Fruit fly (Drosophila melanogaster): ENCODE data around the gene CG6813.

The CG6813 gene

DNA sequence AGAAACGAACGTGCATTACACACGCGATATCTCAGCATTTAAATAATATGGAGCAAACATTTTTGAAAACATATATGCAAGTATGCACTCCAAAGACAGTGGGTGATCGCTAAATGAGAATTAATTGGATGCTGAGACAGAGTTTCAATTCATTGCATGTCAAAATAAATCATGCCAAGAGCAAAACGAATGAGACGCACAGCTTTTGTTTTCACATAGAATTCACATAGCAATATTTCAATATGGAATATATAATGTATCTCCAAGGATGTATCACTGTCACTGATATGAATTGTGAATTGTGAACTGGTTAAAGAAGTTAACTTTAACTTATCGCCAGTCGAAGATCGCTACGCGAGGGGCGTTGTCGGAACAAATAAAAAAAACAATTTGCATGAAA lies 11.9 kb downstream of the CG6813 start (continued):
- TF ChIP-seq Eip93F (GFP tag; optimal IDR thresholded peaks at IDR 0.05) = no peak
- TF ChIP-seq achi (GFP tag; optimal IDR thresholded peaks at IDR 0.05) = peak; percentile 35
- TF ChIP-seq CG11762 (GFP tag; optimal IDR thresholded peaks at IDR 0.05; ENCODE audit: insufficient read depth) = no peak
- no peak; the same call in 1 of the 2 replicates for TF ChIP-seq CG11294 (GFP tag; IDR thresholded peaks at IDR 0.05)
- peak; percentile 17; the same call in 1 of the 2 replicates for TF ChIP-seq Gug (GFP tag; IDR thresholded peaks at IDR 0.05)
- TF ChIP-seq CG34406 (GFP tag; optimal IDR thresholded peaks at IDR 0.05) = peak; percentile 58
- TF ChIP-seq CG7368 (GFP tag; optimal IDR thresholded peaks at IDR 0.05) = peak; percentile 42
- TF ChIP-seq CG11902 (GFP tag; optimal IDR thresholded peaks at IDR 0.05) = peak; percentile 20
- peak; percentile 37 for TF ChIP-seq pdm3 (GFP tag; optimal IDR thresholded peaks at IDR 0.05)
- no peak for TF ChIP-seq fd59A (GFP tag; optimal IDR thresholded peaks at IDR 0.05)
- peak; percentile 23 for TF ChIP-seq acj6 (GFP tag; optimal IDR thresholded peaks at IDR 0.05)
- TF ChIP-seq CG8319 (GFP tag; optimal IDR thresholded peaks at IDR 0.05) = peak; percentile 40
- TF ChIP-seq dac (GFP tag; optimal IDR thresholded peaks at IDR 0.05) = no peak

DNA sequence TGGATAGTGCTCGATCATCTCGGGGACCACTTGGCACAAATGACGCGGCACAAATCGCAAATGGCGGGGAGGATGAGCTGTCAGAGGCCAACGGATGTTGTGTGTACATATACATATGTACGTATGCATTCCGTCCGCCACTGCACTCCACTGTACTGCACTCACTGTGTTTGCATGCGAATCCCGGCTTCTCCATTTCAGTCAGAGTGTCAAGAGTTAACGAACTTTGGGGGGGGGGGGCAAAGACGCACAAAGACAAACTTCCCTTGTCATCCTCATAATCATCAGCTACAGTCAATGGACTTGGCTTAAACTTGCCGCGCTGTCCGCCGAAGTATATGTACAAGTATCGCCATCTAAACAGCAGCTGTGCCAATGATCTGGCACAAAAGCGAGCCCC lies 12.3 kb downstream of the CG6813 start:
- TF ChIP-seq CG11294 (GFP tag; IDR thresholded peaks at IDR 0.05) (no peak), CG9139 (GFP tag; optimal IDR thresholded peaks at IDR 0.05) (peak; percentile 2), CG8632 (GFP tag; optimal IDR thresholded peaks at IDR 0.05) (no peak), topi (GFP tag; optimal IDR thresholded peaks at IDR 0.05) (no peak)

DNA sequence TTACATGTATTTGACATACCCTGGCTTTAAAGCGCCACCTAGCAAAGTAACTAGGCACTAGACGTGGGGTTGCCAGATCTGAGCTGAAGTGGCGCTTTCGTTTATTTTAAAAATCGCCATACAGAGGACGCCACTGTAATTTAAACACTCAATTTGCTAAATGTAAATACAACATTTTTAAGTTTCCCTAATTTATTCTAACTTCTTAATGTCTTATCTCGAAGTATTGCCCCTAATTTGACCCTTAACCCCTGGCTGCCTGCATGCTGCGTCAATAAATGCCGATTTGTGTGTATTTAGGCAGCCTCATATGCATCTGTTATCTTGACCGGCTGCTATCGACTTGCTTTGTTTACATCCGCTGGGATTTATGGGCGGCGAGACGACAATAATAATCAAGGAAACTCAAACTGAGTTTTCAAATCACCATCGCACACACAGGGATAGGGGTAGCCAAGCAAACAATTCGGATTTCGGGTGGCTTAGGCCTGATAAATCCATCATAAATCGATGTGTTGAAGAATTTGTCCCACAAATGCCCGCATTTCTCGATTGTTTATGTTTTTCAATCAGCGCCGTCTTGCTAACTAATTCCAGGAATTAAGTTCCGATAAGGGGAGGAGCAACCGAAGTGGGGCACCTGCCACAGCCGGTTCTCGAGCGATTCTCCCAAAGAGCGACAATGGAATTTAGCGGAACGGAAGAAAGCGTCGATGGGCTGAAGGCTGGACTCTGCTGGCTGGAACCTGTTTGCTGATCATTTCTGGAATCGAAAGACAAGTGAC lies 13.0 kb downstream of the CG6813 start:
- peak; percentile 49 for TF ChIP-seq pdm3 (GFP tag; optimal IDR thresholded peaks at IDR 0.05)
- TF ChIP-seq Smox (GFP tag; optimal IDR thresholded peaks at IDR 0.05) = no peak
- peak; percentile 31 for TF ChIP-seq CG6854 (GFP tag; optimal IDR thresholded peaks at IDR 0.05)
- TF ChIP-seq cyc (GFP tag; optimal IDR thresholded peaks at IDR 0.05) = peak; percentile 63
- peak; percentile 52 for TF ChIP-seq lz (GFP tag; optimal IDR thresholded peaks at IDR 0.05)
- no peak for TF ChIP-seq Lpt (GFP tag; optimal IDR thresholded peaks at IDR 0.05)
- TF ChIP-seq CG6808 (GFP tag; optimal IDR thresholded peaks at IDR 0.05) = no peak
- no peak for TF ChIP-seq salr (GFP tag; optimal IDR thresholded peaks at IDR 0.05)
- peak; percentile 7 for TF ChIP-seq Ets21C (GFP tag; optimal IDR thresholded peaks at IDR 0.05)
- TF ChIP-seq Eip93F (GFP tag; optimal IDR thresholded peaks at IDR 0.05) = no peak
- TF ChIP-seq fd59A (GFP tag; optimal IDR thresholded peaks at IDR 0.05) = no peak
- TF ChIP-seq Sox14 (GFP tag; optimal IDR thresholded peaks at IDR 0.05) = peak; percentile 45
- no peak for TF ChIP-seq dac (GFP tag; optimal IDR thresholded peaks at IDR 0.05)
- TF ChIP-seq CG8632 (GFP tag; optimal IDR thresholded peaks at IDR 0.05) = no peak
- peak; percentile 69 for TF ChIP-seq Hr39 (GFP tag; optimal IDR thresholded peaks at IDR 0.05)
- no peak for TF ChIP-seq CG11294 (GFP tag; IDR thresholded peaks at IDR 0.05)
- no peak for TF ChIP-seq CG6276 (GFP tag; optimal IDR thresholded peaks at IDR 0.05)
- TF ChIP-seq CG3032 (tag; optimal IDR thresholded peaks at IDR 0.05) = peak; percentile 5
- TF ChIP-seq achi (GFP tag; optimal IDR thresholded peaks at IDR 0.05) = no peak
- peak; percentile 22 for TF ChIP-seq OdsH (GFP tag; optimal IDR thresholded peaks at IDR 0.05)
- no peak for TF ChIP-seq CG7368 (GFP tag; optimal IDR thresholded peaks at IDR 0.05)
- TF ChIP-seq fd85E (GFP tag; optimal IDR thresholded peaks at IDR 0.05) = no peak
- TF ChIP-seq CG6163 (GFP tag; IDR thresholded peaks at IDR 0.05) = no peak
- TF ChIP-seq vri (GFP tag; optimal IDR thresholded peaks at IDR 0.05) = no peak
- peak; percentile 43 for TF ChIP-seq topi (GFP tag; optimal IDR thresholded peaks at IDR 0.05)
- no peak for TF ChIP-seq CG16779 (tag; optimal IDR thresholded peaks at IDR 0.05)
- TF ChIP-seq Sox15 (GFP tag; optimal IDR thresholded peaks at IDR 0.05) = no peak
- no peak for TF ChIP-seq Gug (GFP tag; IDR thresholded peaks at IDR 0.05)
- no peak for TF ChIP-seq spab (GFP tag; optimal IDR thresholded peaks at IDR 0.05)
- TF ChIP-seq Hr38 (GFP tag; optimal IDR thresholded peaks at IDR 0.05) = no peak
- TF ChIP-seq Eip78C (GFP tag) = peak; percentile 69
- no peak for TF ChIP-seq Hr4 (GFP tag; optimal IDR thresholded peaks at IDR 0.05)
- TF ChIP-seq CG11902 (GFP tag; optimal IDR thresholded peaks at IDR 0.05) = peak; percentile 17
- TF ChIP-seq CG3919 (GFP tag; optimal IDR thresholded peaks at IDR 0.05) = peak; percentile 48
- no peak for TF ChIP-seq CG4318 (GFP tag; optimal IDR thresholded peaks at IDR 0.05)
- TF ChIP-seq svp (GFP tag) = peak; percentile 89
- no peak for TF ChIP-seq ss (GFP tag; optimal IDR thresholded peaks at IDR 0.05)
- TF ChIP-seq fkh (GFP tag; optimal IDR thresholded peaks at IDR 0.05) = peak; percentile 77
- no peak for TF ChIP-seq CG8319 (GFP tag; optimal IDR thresholded peaks at IDR 0.05)
- peak; percentile 73 for TF ChIP-seq CG31627 (GFP tag; optimal IDR thresholded peaks at IDR 0.05)
- no peak for TF ChIP-seq CG10669 (GFP tag; optimal IDR thresholded peaks at IDR 0.05)

All from whole organism, prepupa.